Fruit fly (Drosophila melanogaster): ENCODE data around the gene PDZ-GEF.

PDZ-GEF gene

DNA sequence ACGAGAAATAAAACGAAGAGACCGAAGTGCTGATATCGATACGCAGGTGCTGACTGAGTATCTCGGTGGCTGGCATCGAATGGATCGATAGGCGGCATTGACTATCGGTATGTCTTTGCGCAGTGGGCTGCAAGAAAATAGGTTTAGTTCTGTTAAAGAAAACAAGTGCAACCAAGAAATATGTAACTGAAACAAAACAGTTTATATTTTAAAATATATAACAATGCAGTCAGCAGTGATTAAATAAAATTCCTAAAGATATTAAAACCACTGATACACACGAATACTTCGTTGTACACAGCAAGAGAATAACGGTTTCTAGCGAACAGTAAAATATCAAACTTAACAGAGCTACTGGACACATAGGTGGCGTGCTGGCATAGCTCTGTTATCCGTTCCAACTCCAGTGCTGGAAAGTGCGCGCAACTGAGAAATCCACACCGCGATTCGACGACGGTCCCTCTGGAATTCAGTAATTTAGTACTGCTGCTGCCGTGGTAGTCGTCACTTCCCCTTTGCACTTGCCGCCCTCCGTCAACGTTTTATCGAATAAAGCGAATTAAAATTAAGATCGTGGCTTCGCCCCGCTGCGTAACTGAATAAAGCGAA lies 14.9 kb downstream of the PDZ-GEF start, which contains the start of the genes Pez and Cpr (continued):
- TF ChIP-seq D19A (tag; optimal IDR thresholded peaks at IDR 0.05) (no peak), CG12744 (GFP tag; optimal IDR thresholded peaks at IDR 0.05) (no peak), jigr1 (GFP tag; IDR thresholded peaks at IDR 0.05) (no peak), MBD-R2 (GFP tag; IDR thresholded peaks at IDR 0.05) (peak; percentile 35; the same call in 1 of the 2 replicates), CG6272 (GFP tag; IDR thresholded peaks at IDR 0.05) (no peak), tin (GFP tag; optimal IDR thresholded peaks at IDR 0.05) (peak; percentile 45), schlank (tag; optimal IDR thresholded peaks at IDR 0.05) (no peak), unc-4 (GFP tag; IDR thresholded peaks at IDR 0.05; ENCODE audit: partially characterized antibody) (peak; percentile 70), cas (GFP tag; IDR thresholded peaks at IDR 0.05) (no peak), lab (GFP tag; optimal IDR thresholded peaks at IDR 0.05) (peak; percentile 70), CG13296 (GFP tag; optimal IDR thresholded peaks at IDR 0.05) (peak; percentile 50), CG9817 (tag; optimal IDR thresholded peaks at IDR 0.05) (peak; percentile 23), Hey (tag; optimal IDR thresholded peaks at IDR 0.05) (no peak), unpg (GFP tag; optimal IDR thresholded peaks at IDR 0.05) (peak; percentile 33), Eip74EF (GFP tag; optimal IDR thresholded peaks at IDR 0.05) (no peak), onecut (GFP tag; IDR thresholded peaks at IDR 0.05) (peak; percentile 37; the same call in 1 of the 2 replicates), croc (GFP tag; conservative IDR thresholded peaks at IDR 0.05) (no peak), Sox100B (GFP tag; optimal IDR thresholded peaks at IDR 0.05) (no peak), bab2 (GFP tag; optimal IDR thresholded peaks at IDR 0.05) (peak; percentile 20), ewg (GFP tag; optimal IDR thresholded peaks at IDR 0.05) (peak; percentile 19), mld (GFP tag; IDR thresholded peaks at IDR 0.05; ENCODE audit: partially characterized antibody) (peak; percentile 86), sd (tag; optimal IDR thresholded peaks at IDR 0.05) (peak; percentile 49), B-H1 (GFP tag; IDR thresholded peaks at IDR 0.05) (peak; percentile 15; the same call in 2 of the 3 replicates), trh (GFP tag; optimal IDR thresholded peaks at IDR 0.05) (peak; percentile 15), wdn (GFP tag; IDR thresholded peaks at IDR 0.05) (peak; percentile 27; the same call in 1 of the 2 replicates), peb (GFP tag; IDR thresholded peaks at IDR 0.05) (no peak), CG12391 (tag; optimal IDR thresholded peaks at IDR 0.05) (peak; percentile 39), ato (GFP tag; IDR thresholded peaks at IDR 0.05; ENCODE audit: partially characterized antibody) (peak; percentile 59), CG30020 (tag; optimal IDR thresholded peaks at IDR 0.05) (no peak), shn (GFP tag; optimal IDR thresholded peaks at IDR 0.05) (no peak), CG1602 (GFP tag; optimal IDR thresholded peaks at IDR 0.05) (no peak), CG10431 (GFP tag; optimal IDR thresholded peaks at IDR 0.05) (peak; percentile 32), Dip3 (GFP tag; optimal IDR thresholded peaks at IDR 0.05) (peak; percentile 28), CG11504 (tag; optimal IDR thresholded peaks at IDR 0.05) (no peak), ham (GFP tag; IDR thresholded peaks at IDR 0.05) (no peak), lbe (GFP tag; optimal IDR thresholded peaks at IDR 0.05) (no peak), Dad (GFP tag; optimal IDR thresholded peaks at IDR 0.05) (peak; percentile 11), CG6689 (GFP tag; IDR thresholded peaks at IDR 0.05) (no peak), CG17385 (GFP tag; optimal IDR thresholded peaks at IDR 0.05) (no peak), CHES-1-like (GFP tag; optimal IDR thresholded peaks at IDR 0.05) (no peak), Poxn (GFP tag; IDR thresholded peaks at IDR 0.05) (no peak), Atf3 (GFP tag; optimal IDR thresholded peaks at IDR 0.05) (peak; percentile 27), gem (tag; optimal IDR thresholded peaks at IDR 0.05) (no peak), CG10979 (tag; optimal IDR thresholded peaks at IDR 0.05) (no peak), CG9876 (GFP tag; optimal IDR thresholded peaks at IDR 0.05) (no peak), Jarid2 (GFP tag; optimal IDR thresholded peaks at IDR 0.05) (peak; percentile 79), ranshi (GFP tag; IDR thresholded peaks at IDR 0.05) (peak; percentile 36; the same call in 1 of the 2 replicates), Med (GFP tag) (peak; percentile 97), CG14860 (GFP tag; IDR thresholded peaks at IDR 0.05; ENCODE audit: partially characterized antibody) (peak; percentile 77), CG8765 (GFP tag; IDR thresholded peaks at IDR 0.05) (peak; percentile 37; the same call in 1 of the 2 replicates)

Measured in whole organism, embryonic.